Worm (Caenorhabditis elegans): ENCODE results near the gene R12B2.8.

Gene R12B2.8

ce11 chrIII:5845483-5845882 is 21.8 kb downstream of the R12B2.8 start:
- peak; percentile 59 for TF ChIP-seq lin-40 (tag; optimal IDR thresholded peaks at IDR 0.05)
- TF ChIP-seq F37B4.10 (GFP tag; IDR thresholded peaks at IDR 0.05): no peak
- TF ChIP-seq K12H6.12 (tag; optimal IDR thresholded peaks at IDR 0.05): peak; percentile 67
- peak; percentile 24 for TF ChIP-seq attf-5 (GFP tag; optimal IDR thresholded peaks at IDR 0.05)
- TF ChIP-seq let-526 (GFP tag; IDR thresholded peaks at IDR 0.05): no peak
- TF ChIP-seq snpc-4 (GFP tag; optimal IDR thresholded peaks at IDR 0.05): no peak
- TF ChIP-seq snpc-4 (tag; optimal IDR thresholded peaks at IDR 0.05): peak in 1 of 4 experiments; percentile 16
- TF ChIP-seq snpc-3.4 (tag; optimal IDR thresholded peaks at IDR 0.05): no peak
- TF ChIP-seq nhr-120 (GFP tag; IDR thresholded peaks at IDR 0.05): no peak
- peak in 1 of 3 experiments; percentile 63 for TF ChIP-seq lin-35 (GFP tag; optimal IDR thresholded peaks at IDR 0.05)
- TF ChIP-seq F55B11.4 (tag; optimal IDR thresholded peaks at IDR 0.05; ENCODE audit: borderline replicate concordance, insufficient read depth): no peak
- no peak for TF ChIP-seq cebp-1 (GFP tag; IDR thresholded peaks at IDR 0.05)
- TF ChIP-seq cebp-1 (tag; optimal IDR thresholded peaks at IDR 0.05): peak; percentile 59
- TF ChIP-seq ceh-27 (GFP tag; optimal IDR thresholded peaks at IDR 0.05): peak; percentile 27
- TF ChIP-seq madf-3 (GFP tag; IDR thresholded peaks at IDR 0.05): no peak
- TF ChIP-seq die-1 (tag; optimal IDR thresholded peaks at IDR 0.05): no peak
- no peak for TF ChIP-seq snpc-1.1 (tag; optimal IDR thresholded peaks at IDR 0.05; ENCODE audit: insufficient read depth)
- TF ChIP-seq somi-1 (GFP tag; optimal IDR thresholded peaks at IDR 0.05): peak; percentile 19
- peak; percentile 45; the same call in 1 of the 2 replicates for TF ChIP-seq hmg-1.2 (GFP tag; IDR thresholded peaks at IDR 0.05)
- TF ChIP-seq ama-1 (optimal IDR thresholded peaks at IDR 0.05): no peak
- TF ChIP-seq ama-1 (GFP tag; optimal IDR thresholded peaks at IDR 0.05): no peak
- TF ChIP-seq zfh-2 (GFP tag; conservative IDR thresholded peaks at IDR 0.05): peak; percentile 72
- 0 out of 2 replicates have a peak, but pooled peaks have one; percentile 17 for TF ChIP-seq pbrm-1 (GFP tag; IDR thresholded peaks at IDR 0.05)

ce11 chrIII:5846412-5846811 is 22.7 kb downstream of the R12B2.8 start:
- TF ChIP-seq lin-54 (GFP tag; optimal IDR thresholded peaks at IDR 0.05) (no peak), mel-28 (tag; optimal IDR thresholded peaks at IDR 0.05; ENCODE audit: borderline replicate concordance) (no peak), bed-2 (GFP tag; IDR thresholded peaks at IDR 0.05) (no peak), hlh-12 (tag; optimal IDR thresholded peaks at IDR 0.05) (no peak), K12H6.12 (tag; optimal IDR thresholded peaks at IDR 0.05) (no peak), dpff-1 (tag; optimal IDR thresholded peaks at IDR 0.05) (no peak), F49E8.2 (tag; optimal IDR thresholded peaks at IDR 0.05; ENCODE audit: insufficient read depth) (no peak), mes-4 (tag; optimal IDR thresholded peaks at IDR 0.05) (no peak), die-1 (tag; optimal IDR thresholded peaks at IDR 0.05) (no peak), lsy-27 (tag; optimal IDR thresholded peaks at IDR 0.05; ENCODE audit: borderline replicate concordance, insufficient read depth) (no peak), nfyb-1 (GFP tag; IDR thresholded peaks at IDR 0.05) (no peak), efl-1 (GFP tag; optimal IDR thresholded peaks at IDR 0.05) (no peak), lir-1 (GFP tag; conservative IDR thresholded peaks at IDR 0.05) (no peak), sea-2 (GFP tag; IDR thresholded peaks at IDR 0.05) (no peak), Y67H2A.10 (GFP tag; conservative IDR thresholded peaks at IDR 0.05) (no peak)

- 0 out of 2 replicates have a peak, but pooled peaks have one; percentile 65 for TF ChIP-seq Y95B8A.8 (GFP tag; IDR thresholded peaks at IDR 0.05)
- no peak for TF ChIP-seq ceh-27 (GFP tag; optimal IDR thresholded peaks at IDR 0.05)
- TF ChIP-seq bed-2 (GFP tag; IDR thresholded peaks at IDR 0.05): no peak
- no peak for TF ChIP-seq madf-10 (tag; optimal IDR thresholded peaks at IDR 0.05)
- TF ChIP-seq C06A6.2 (GFP tag; conservative IDR thresholded peaks at IDR 0.05): no peak
- no peak for TF ChIP-seq ekl-4 (GFP tag; IDR thresholded peaks at IDR 0.05)
- no peak for TF ChIP-seq Y53F4B.3 (GFP tag; IDR thresholded peaks at IDR 0.05)
- no peak for TF ChIP-seq egl-18 (GFP tag; IDR thresholded peaks at IDR 0.05)
- TF ChIP-seq C17E4.6 (GFP tag; IDR thresholded peaks at IDR 0.05): no peak
- no peak for TF ChIP-seq dpff-1 (tag; optimal IDR thresholded peaks at IDR 0.05)
- no peak for TF ChIP-seq ztf-28 (GFP tag; IDR thresholded peaks at IDR 0.05)
- TF ChIP-seq ccch-3 (GFP tag; optimal IDR thresholded peaks at IDR 0.05): no peak
- peak; percentile 27 for TF ChIP-seq nhr-90 (tag; optimal IDR thresholded peaks at IDR 0.05)
- peak; percentile 9 for TF ChIP-seq attf-5 (GFP tag; optimal IDR thresholded peaks at IDR 0.05)
- no peak for TF ChIP-seq let-607 (tag; optimal IDR thresholded peaks at IDR 0.05)
- TF ChIP-seq T26A5.8 (tag; optimal IDR thresholded peaks at IDR 0.05): no peak
Observed at ce11 chrIII:5853240-5853639, 29.5 kb downstream of the R12B2.8 start, which contains the start of gene ddx-23. ddx-23 (minus strand) TSS chrIII:5853269.

Data from whole organism, young adult.